Fruit fly (Drosophila melanogaster) whole organism, prepupa: ENCODE measurements around the gene Ntf-2r.

Experiments
- CG10631 ChIP-seq: fragments of 200-800 bp; sonication (Bioruptor generic); optimal IDR thresholded peaks from 2 replicates; lab custom pipeline; 2016; ENCODE audit warnings: missing biosample characterization, missing genetic modification characterization
- CG10669 ChIP-seq: fragments of 200-800 bp; sonication (Bioruptor generic); optimal IDR thresholded peaks from 3 replicates; lab custom pipeline; 2018; ENCODE audit warnings: missing biosample characterization, mild to moderate bottlenecking, missing genetic modification characterization, moderate library complexity
- CG11294 ChIP-seq: fragments of 200-800 bp; sonication (Bioruptor generic); IDR thresholded peaks from 2 replicates; pipeline ENCODE4 v1.3.6; 2022; ENCODE audit warnings: missing biosample characterization, missing genetic modification characterization
- CG11902 ChIP-seq: fragments of 200-800 bp; sonication (Bioruptor generic); optimal IDR thresholded peaks from 3 replicates; lab custom pipeline; 2016; ENCODE audit warnings: missing biosample characterization, missing genetic modification characterization
- CG15336 ChIP-seq: fragments of 200-800 bp; sonication (Bioruptor generic); IDR thresholded peaks from 2 replicates; pipeline ENCODE4 v1.3.6; 2022; ENCODE audit warnings: missing biosample characterization, missing genetic modification characterization
- CG16779 ChIP-seq: fragments of 200-800 bp; sonication (Bioruptor generic); optimal IDR thresholded peaks from 3 replicates; lab custom pipeline; 2017; ENCODE audit warnings: missing biosample characterization, mild to moderate bottlenecking, missing genetic modification characterization
- CG3032 ChIP-seq: fragments of 200-800 bp; optimal IDR thresholded peaks from 2 replicates; lab custom pipeline; 2019; ENCODE audit warnings: missing biosample characterization, mild to moderate bottlenecking, missing genetic modification characterization, moderate library complexity
- CG31627 ChIP-seq: fragments of 200-800 bp; sonication (Bioruptor generic); optimal IDR thresholded peaks from 3 replicates; lab custom pipeline; 2016; ENCODE audit warnings: missing biosample characterization, missing genetic modification characterization
- CG32006 ChIP-seq: fragments of 200-800 bp; sonication (Bioruptor generic); optimal IDR thresholded peaks from 3 replicates; lab custom pipeline; 2017; ENCODE audit warnings: missing biosample characterization, mild to moderate bottlenecking, missing genetic modification characterization
- CG34406 ChIP-seq: fragments of 200-800 bp; sonication (Bioruptor generic); optimal IDR thresholded peaks from 3 replicates; lab custom pipeline; 2016; ENCODE audit warnings: missing biosample characterization, missing genetic modification characterization
- CG3919 ChIP-seq: fragments of 200-800 bp; sonication (Bioruptor generic); optimal IDR thresholded peaks from 3 replicates; lab custom pipeline; 2016; ENCODE audit warnings: missing biosample characterization, missing genetic modification characterization
- CG4318 ChIP-seq: fragments of 200-800 bp; sonication (Bioruptor generic); optimal IDR thresholded peaks from 3 replicates; lab custom pipeline; 2017; ENCODE audit warnings: missing biosample characterization, mild to moderate bottlenecking, missing genetic modification characterization
- CG6163 ChIP-seq: fragments of 200-800 bp; sonication (Bioruptor generic); IDR thresholded peaks from 3 replicates; pipeline ENCODE4 v1.3.6; 2022; ENCODE audit warnings: missing biosample characterization, missing genetic modification characterization
- CG6792 ChIP-seq: fragments of 200-800 bp; sonication (Bioruptor generic); optimal IDR thresholded peaks from 3 replicates; lab custom pipeline; 2016; ENCODE audit warnings: missing biosample characterization, missing genetic modification characterization
- CG6854 ChIP-seq: fragments of 200-800 bp; sonication (Bioruptor generic); optimal IDR thresholded peaks from 2 replicates; lab custom pipeline; 2017; ENCODE audit warnings: missing biosample characterization, mild to moderate bottlenecking, missing genetic modification characterization
- CG7368 ChIP-seq: fragments of 200-800 bp; sonication (Bioruptor generic); optimal IDR thresholded peaks from 3 replicates; lab custom pipeline; 2016; ENCODE audit warnings: missing biosample characterization, missing genetic modification characterization
- CG8119 ChIP-seq: fragments of 200-800 bp; sonication (Bioruptor generic); IDR thresholded peaks from 3 replicates; pipeline ENCODE4 v1.3.6; 2022; ENCODE audit warnings: missing biosample characterization, missing genetic modification characterization
- Eip75B ChIP-seq: fragments of 200-800 bp; sonication (Bioruptor generic); optimal IDR thresholded peaks from 3 replicates; lab custom pipeline; 2016; ENCODE audit warnings: missing biosample characterization, missing genetic modification characterization
- Eip78C ChIP-seq: fragments of 200-800 bp; sonication (Bioruptor generic); peaks from one replicate; lab custom pipeline; 2016; ENCODE audit warnings: missing biosample characterization, missing genetic modification characterization
- Hr38 ChIP-seq: sonication (Bioruptor generic); optimal IDR thresholded peaks from 2 replicates; lab custom pipeline; 2016; ENCODE audit warnings: missing biosample characterization, missing genetic modification characterization
- Hr39 ChIP-seq: fragments of 200-800 bp; sonication (Bioruptor generic); optimal IDR thresholded peaks from 2 replicates; lab custom pipeline; 2016; ENCODE audit warnings: missing biosample characterization, missing genetic modification characterization
- Hr4 ChIP-seq: fragments of 200-800 bp; sonication (Bioruptor generic); optimal IDR thresholded peaks from 3 replicates; lab custom pipeline; 2016; ENCODE audit warnings: missing biosample characterization, missing genetic modification characterization
- Lpt ChIP-seq: fragments of 200-800 bp; sonication (Bioruptor generic); optimal IDR thresholded peaks from 3 replicates; lab custom pipeline; 2016; ENCODE audit warnings: missing biosample characterization, missing genetic modification characterization
- Met ChIP-seq: fragments of 200-800 bp; sonication (Bioruptor generic); optimal IDR thresholded peaks from 3 replicates; lab custom pipeline; 2016; ENCODE audit warnings: missing biosample characterization, missing genetic modification characterization
- OdsH ChIP-seq: fragments of 200-800 bp; sonication (Bioruptor generic); optimal IDR thresholded peaks from 3 replicates; lab custom pipeline; 2016; ENCODE audit warnings: missing biosample characterization, missing genetic modification characterization
- Smox ChIP-seq: fragments of 200-800 bp; sonication (Bioruptor generic); optimal IDR thresholded peaks from 3 replicates; lab custom pipeline; 2016; ENCODE audit warnings: missing biosample characterization, missing genetic modification characterization
- Sox102F ChIP-seq: fragments of 200-800 bp; sonication (Bioruptor generic); optimal IDR thresholded peaks from 2 replicates; lab custom pipeline; 2016; ENCODE audit warnings: missing biosample characterization, mild to moderate bottlenecking, missing genetic modification characterization
- Sox14 ChIP-seq: fragments of 200-800 bp; sonication (Bioruptor generic); optimal IDR thresholded peaks from 3 replicates; lab custom pipeline; 2016; ENCODE audit warnings: missing biosample characterization, missing genetic modification characterization
- achi ChIP-seq: fragments of 200-800 bp; sonication (Bioruptor generic); optimal IDR thresholded peaks from 3 replicates; lab custom pipeline; 2016; ENCODE audit warnings: missing biosample characterization, missing genetic modification characterization
- acj6 ChIP-seq: fragments of 200-800 bp; sonication (Bioruptor generic); optimal IDR thresholded peaks from 3 replicates; lab custom pipeline; 2016; ENCODE audit warnings: missing biosample characterization, missing genetic modification characterization
- cyc ChIP-seq: fragments of 200-800 bp; sonication (Bioruptor generic); optimal IDR thresholded peaks from 3 replicates; lab custom pipeline; 2016; ENCODE audit warnings: missing biosample characterization, missing genetic modification characterization
- dac ChIP-seq: fragments of 200-800 bp; sonication (Bioruptor generic); optimal IDR thresholded peaks from 2 replicates; lab custom pipeline; 2017; ENCODE audit warnings: missing biosample characterization, mild to moderate bottlenecking, missing genetic modification characterization
- dsx ChIP-seq: fragments of 200-800 bp; optimal IDR thresholded peaks from 3 replicates; lab custom pipeline; 2019; ENCODE audit warnings: missing biosample characterization, mild to moderate bottlenecking, missing genetic modification characterization, moderate library complexity; ENCODE audit not compliant: poor library complexity, severe bottlenecking
- eg ChIP-seq: fragments of 200-800 bp; sonication (Bioruptor generic); IDR thresholded peaks from 3 replicates; pipeline ENCODE4 v1.3.6; 2022; ENCODE audit warnings: missing biosample characterization, missing genetic modification characterization
- esn ChIP-seq: fragments of 200-800 bp; sonication (Bioruptor generic); optimal IDR thresholded peaks from 2 replicates; lab custom pipeline; 2016; ENCODE audit warnings: missing biosample characterization, mild to moderate bottlenecking, missing genetic modification characterization, moderate library complexity
- fd59A ChIP-seq: fragments of 200-800 bp; sonication (Bioruptor generic); optimal IDR thresholded peaks from 2 replicates; lab custom pipeline; 2017; ENCODE audit warnings: missing biosample characterization, mild to moderate bottlenecking, missing genetic modification characterization, missing genetic modification reagents
- fd85E ChIP-seq: fragments of 200-800 bp; sonication (Bioruptor generic); optimal IDR thresholded peaks from 3 replicates; lab custom pipeline; 2016; ENCODE audit warnings: missing biosample characterization, missing genetic modification characterization
- fkh ChIP-seq: fragments of 200-800 bp; sonication (Bioruptor generic); optimal IDR thresholded peaks from 3 replicates; lab custom pipeline; 2017; ENCODE audit warnings: missing biosample characterization, mild to moderate bottlenecking, missing genetic modification characterization, moderate library complexity
- lz ChIP-seq: fragments of 200-800 bp; sonication (Bioruptor generic); optimal IDR thresholded peaks from 3 replicates; lab custom pipeline; 2016; ENCODE audit warnings: missing biosample characterization, missing genetic modification characterization
- spab ChIP-seq: fragments of 200-800 bp; sonication (Bioruptor generic); optimal IDR thresholded peaks from 2 replicates; lab custom pipeline; 2017; ENCODE audit warnings: missing biosample characterization, mild to moderate bottlenecking, missing genetic modification characterization, missing genetic modification reagents
- ss ChIP-seq, 2 experiments: fragments of 200-800 bp; sonication (Bioruptor generic); optimal IDR thresholded peaks; 2 replicates in 1 of 2; 3 replicates in 1 of 2; lab custom pipeline; 2017 to 2018; ENCODE audit warnings: mild to moderate bottlenecking in 2 of 2, missing biosample characterization in 2 of 2, missing genetic modification characterization in 2 of 2, moderate library complexity in 1 of 2
- svp ChIP-seq: fragments of 200-800 bp; sonication (Bioruptor generic); peaks from one replicate; lab custom pipeline; 2016; ENCODE audit warnings: missing biosample characterization, missing genetic modification characterization
- topi ChIP-seq: fragments of 200-800 bp; sonication (Bioruptor generic); optimal IDR thresholded peaks from 3 replicates; lab custom pipeline; 2016; ENCODE audit warnings: missing biosample characterization, missing genetic modification characterization
- vri ChIP-seq: fragments of 200-800 bp; sonication (Bioruptor generic); optimal IDR thresholded peaks from 3 replicates; lab custom pipeline; 2016; ENCODE audit warnings: missing biosample characterization, mild to moderate bottlenecking, missing genetic modification characterization

The Ntf-2r gene

dm6 chr2L:18496834-18497233, 42.4 kb downstream of the Ntf-2r start:
- no peak for TF ChIP-seq fd59A (GFP tag; lab: Kevin White, UChicago)
- no peak for TF ChIP-seq esn (GFP tag; lab: Kevin White, UChicago)
- TF ChIP-seq CG16779 (tag; lab: Kevin White, UChicago), result no peak
- TF ChIP-seq Eip78C (GFP tag; lab: Kevin White, UChicago), result peak; percentile 26
- peak; percentile 37 for TF ChIP-seq fkh (GFP tag; lab: Kevin White, UChicago)
- no peak for TF ChIP-seq Hr38
- TF ChIP-seq CG6163, result no peak
- TF ChIP-seq Smox (GFP tag; lab: Kevin White, UChicago), result no peak

DNA sequence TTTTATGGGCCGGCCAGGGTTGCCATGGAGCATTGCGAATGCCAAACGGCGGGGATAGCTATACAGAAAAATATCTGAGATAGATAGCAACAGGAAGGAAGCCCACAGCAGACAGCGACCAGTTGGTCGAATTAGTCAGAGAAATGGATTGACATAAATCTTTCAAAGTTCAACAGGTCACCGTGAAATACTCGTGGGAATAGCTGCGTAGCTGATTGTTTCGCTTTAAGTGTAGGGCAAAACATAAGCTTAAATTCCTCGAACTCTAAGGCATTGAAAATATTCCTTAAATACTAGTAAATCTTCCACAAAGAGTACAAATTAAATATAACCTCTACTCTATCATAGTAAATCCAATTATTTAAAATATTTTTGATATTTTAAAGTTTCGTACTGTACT, 45.5 kb downstream of the Ntf-2r start:
- TF ChIP-seq CG3919, result no peak
- no peak for TF ChIP-seq ss (GFP tag; optimal IDR thresholded peaks at IDR 0.05; lab: Kevin White, UChicago)
- no peak for TF ChIP-seq esn (GFP tag; lab: Kevin White, UChicago)
- TF ChIP-seq CG8119 (GFP tag; lab: Robert Waterston, UW), result no peak; the same call in 2 of the 3 replicates
- TF ChIP-seq CG7368 (GFP tag; lab: Kevin White, UChicago), result no peak
- no peak for TF ChIP-seq fd85E
- no peak for TF ChIP-seq achi
- TF ChIP-seq Eip78C (GFP tag; lab: Kevin White, UChicago), result peak; percentile 34
- TF ChIP-seq Smox (GFP tag; lab: Kevin White, UChicago), result no peak
- TF ChIP-seq lz (GFP tag; lab: Kevin White, UChicago), result no peak
- TF ChIP-seq Hr4 (GFP tag; lab: Kevin White, UChicago), result peak; percentile 25
- TF ChIP-seq Sox102F, result no peak
- no peak for TF ChIP-seq CG16779 (tag; lab: Kevin White, UChicago)
- TF ChIP-seq svp (GFP tag; lab: Kevin White, UChicago), result peak; percentile 54
- TF ChIP-seq CG4318, result no peak
- no peak for TF ChIP-seq CG6792 (GFP tag; lab: Kevin White, UChicago)
- TF ChIP-seq fd59A (GFP tag; lab: Kevin White, UChicago), result no peak
- TF ChIP-seq CG31627 (GFP tag; lab: Kevin White, UChicago), result no peak
- TF ChIP-seq CG32006 (GFP tag; lab: Kevin White, UChicago), result peak; percentile 61
- no peak for TF ChIP-seq Lpt (GFP tag; lab: Kevin White, UChicago)
- no peak for TF ChIP-seq CG11294 (GFP tag; lab: Robert Waterston, UW)
- no peak for TF ChIP-seq Sox14
- TF ChIP-seq vri, result no peak
- TF ChIP-seq Met, result no peak
- no peak for TF ChIP-seq CG6854 (GFP tag; lab: Kevin White, UChicago)

dm6 chr2L:18503760-18504159, 49.3 kb downstream of the Ntf-2r start, which contains the start of gene kon:
Gene kon (minus strand): TSS chr2L:18503978.
- peak; percentile 67 for TF ChIP-seq Eip78C (GFP tag; lab: Kevin White, UChicago)
- 0 out of 2 replicates have a peak, but pooled peaks have one; percentile 26 for TF ChIP-seq CG15336 (GFP tag; lab: Robert Waterston, UW)
- no peak for TF ChIP-seq CG10631 (GFP tag; lab: Kevin White, UChicago)
- peak; percentile 49; the same call in 1 of the 3 replicates for TF ChIP-seq CG6163
- peak; percentile 41; the same call in 2 of the 3 replicates for TF ChIP-seq eg

DNA sequence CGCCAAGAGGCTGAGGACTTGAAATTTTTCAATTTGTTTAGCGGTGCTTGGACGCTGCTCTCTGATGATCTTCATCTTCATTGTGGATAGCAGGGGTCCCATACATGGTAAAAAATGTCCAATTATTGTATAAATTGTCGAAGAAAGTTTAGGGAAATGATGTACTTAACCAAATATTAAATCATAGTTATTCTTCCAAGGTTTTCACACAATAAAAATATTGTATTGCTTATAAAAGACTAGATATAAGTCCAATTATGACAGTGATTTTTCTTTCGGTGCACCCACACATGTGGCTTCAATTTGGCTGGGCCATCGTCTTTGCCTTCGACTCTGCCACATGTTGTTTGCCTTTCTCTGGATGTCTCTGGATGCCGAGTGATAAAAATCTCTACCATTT, 50.4 kb downstream of the Ntf-2r start:
- TF ChIP-seq Sox102F (peak; percentile 36), Hr39 (peak; percentile 45), fkh (GFP tag; lab: Kevin White, UChicago) (no peak), CG16779 (tag; lab: Kevin White, UChicago) (peak; percentile 24), CG6854 (GFP tag; lab: Kevin White, UChicago) (no peak), CG10669 (peak; percentile 56), acj6 (GFP tag; lab: Kevin White, UChicago) (peak; percentile 62), topi (peak; percentile 47), Met (peak; percentile 55), eg (peak; percentile 79), OdsH (GFP tag; lab: Kevin White, UChicago) (peak; percentile 65), CG3032 (peak; percentile 64), dac (GFP tag; lab: Kevin White, UChicago) (no peak), CG7368 (GFP tag; lab: Kevin White, UChicago) (peak; percentile 33), cyc (peak; percentile 41), fd59A (GFP tag; lab: Kevin White, UChicago) (peak; percentile 68), CG10631 (GFP tag; lab: Kevin White, UChicago) (peak; percentile 76), CG11902 (GFP tag; lab: Kevin White, UChicago) (peak; percentile 14), esn (GFP tag; lab: Kevin White, UChicago) (peak; percentile 55), CG31627 (GFP tag; lab: Kevin White, UChicago) (peak; percentile 31), spab (GFP tag; lab: Kevin White, UChicago) (peak; percentile 60), achi (peak; percentile 71), Eip75B (GFP tag; lab: Kevin White, UChicago) (peak; percentile 67), dsx (GFP tag; lab: Kevin White, UChicago) (peak; percentile 71), Lpt (GFP tag; lab: Kevin White, UChicago) (peak; percentile 66), CG34406 (GFP tag; lab: Kevin White, UChicago) (peak; percentile 51), fd85E (no peak), svp (GFP tag; lab: Kevin White, UChicago) (peak; percentile 69), CG6792 (GFP tag; lab: Kevin White, UChicago) (peak; percentile 62)
